Worm (Caenorhabditis elegans) whole organism, young adult: ENCODE measurements around the gene srw-41.

Experiments used
- F55B11.4 ChIP-seq: sonication (generic microtip); optimal IDR thresholded peaks from 2 replicates; lab custom pipeline; 2016; ENCODE audit warnings: missing compliant biosample characterization, missing genetic modification characterization, borderline replicate concordance; ENCODE audit not compliant: insufficient read depth
- chd-7 ChIP-seq: sonication (generic microtip); optimal IDR thresholded peaks from 2 replicates; lab custom pipeline; 2016; ENCODE audit warnings: mild to moderate bottlenecking, missing genetic modification characterization, moderate library complexity, missing compliant biosample characterization
- dox-1 ChIP-seq: fragments of 200-800 bp; sonication (Bioruptor generic); IDR thresholded peaks from 2 replicates; pipeline ENCODE4 v1.3.6; 2022; ENCODE audit warnings: missing genetic modification reagents, missing genetic modification characterization, missing compliant biosample characterization

- TF ChIP-seq chd-7 (no peak), dox-1 (GFP tag; lab: Robert Waterston, UW) (no peak), F55B11.4 (no peak)
Observed at ce11 chrV:16672198-16672597, 25.1 kb upstream of the srw-41 start, which contains the start of gene F14F8.8.
